Worm (Caenorhabditis elegans) whole organism, mixed stage, embryonic: ENCODE results near the gene Y44A6D.7.

Experiments used
- M03D4.4 ChIP-seq: sonication (generic microtip); optimal IDR thresholded peaks from 2 replicates; lab custom pipeline; 2017; ENCODE audit warnings: mild to moderate bottlenecking, missing genetic modification characterization, missing compliant biosample characterization
- bed-3 ChIP-seq: fragments of 200-800 bp; sonication (Bioruptor generic); optimal IDR thresholded peaks from 3 replicates; lab custom pipeline; 2018; ENCODE audit warnings: mild to moderate bottlenecking, missing genetic modification characterization, moderate library complexity, missing compliant biosample characterization
- blmp-1 ChIP-seq: fragments of 150-350 bp; optimal IDR thresholded peaks from 2 replicates; lab custom pipeline; 2014; ENCODE audit warnings: missing biosample characterization, missing genetic modification characterization
- ceh-39 ChIP-seq: fragments of 150-350 bp; optimal IDR thresholded peaks from 2 replicates; lab custom pipeline; 2014; ENCODE audit warnings: missing biosample characterization, missing genetic modification characterization
- ceh-83 ChIP-seq: fragments of 200-800 bp; sonication (Bioruptor generic); optimal IDR thresholded peaks from 2 replicates; lab custom pipeline; 2018; ENCODE audit warnings: mild to moderate bottlenecking, missing genetic modification characterization, missing compliant biosample characterization
- ces-1 ChIP-seq: fragments of 150-350 bp; optimal IDR thresholded peaks from 2 replicates; lab custom pipeline; 2014; ENCODE audit warnings: missing biosample characterization, missing genetic modification reagents, missing genetic modification characterization
- cnd-1 ChIP-seq: fragments of 200-800 bp; sonication (Bioruptor generic); optimal IDR thresholded peaks from 2 replicates; lab custom pipeline; 2018; ENCODE audit warnings: mild to moderate bottlenecking, missing genetic modification characterization, missing compliant biosample characterization
- drap-1 ChIP-seq: fragments of 200-800 bp; sonication (Bioruptor generic); optimal IDR thresholded peaks from 3 replicates; lab custom pipeline; 2018; ENCODE audit warnings: mild to moderate bottlenecking, missing genetic modification characterization, missing compliant biosample characterization
- elt-1 ChIP-seq: sonication (generic microtip); optimal IDR thresholded peaks from 2 replicates; lab custom pipeline; 2017; ENCODE audit warnings: missing genetic modification characterization, mild to moderate bottlenecking, missing compliant biosample characterization, antibody characterized with exemption, moderate library complexity, borderline replicate concordance; ENCODE audit not compliant: insufficient read depth
- elt-3 ChIP-seq: fragments of 150-350 bp; optimal IDR thresholded peaks from 2 replicates; lab custom pipeline; 2014; ENCODE audit warnings: missing biosample characterization, missing genetic modification characterization
- flh-1 ChIP-seq: fragments of 200-800 bp; sonication (Bioruptor generic); optimal IDR thresholded peaks from 2 replicates; lab custom pipeline; 2018; ENCODE audit warnings: mild to moderate bottlenecking, missing genetic modification characterization, moderate library complexity, missing compliant biosample characterization
- ham-2 ChIP-seq: fragments of 200-800 bp; sonication (Bioruptor generic); optimal IDR thresholded peaks from 2 replicates; lab custom pipeline; 2018; ENCODE audit warnings: mild to moderate bottlenecking, missing genetic modification characterization, missing compliant biosample characterization
- hlh-1 ChIP-seq: fragments of 150-350 bp; optimal IDR thresholded peaks from 2 replicates; lab custom pipeline; 2014; ENCODE audit warnings: missing biosample characterization, missing genetic modification reagents, missing genetic modification characterization
- lin-13 ChIP-seq: fragments of 150-350 bp; optimal IDR thresholded peaks from 2 replicates; lab custom pipeline; 2014; ENCODE audit warnings: missing biosample characterization, missing genetic modification characterization
- lin-32 ChIP-seq: fragments of 200-800 bp; sonication (Bioruptor generic); optimal IDR thresholded peaks from 2 replicates; lab custom pipeline; 2018; ENCODE audit warnings: mild to moderate bottlenecking, missing genetic modification characterization, missing compliant biosample characterization
- lsy-2 ChIP-seq: fragments of 150-350 bp; optimal IDR thresholded peaks from 2 replicates; lab custom pipeline; 2014; ENCODE audit warnings: missing biosample characterization, missing genetic modification characterization
- mab-5 ChIP-seq: fragments of 150-350 bp; optimal IDR thresholded peaks from 2 replicates; lab custom pipeline; 2014; ENCODE audit warnings: missing biosample characterization, missing genetic modification characterization
- mep-1 ChIP-seq: fragments of 150-350 bp; optimal IDR thresholded peaks from 2 replicates; lab custom pipeline; 2017; ENCODE audit warnings: missing biosample characterization, missing genetic modification reagents, missing genetic modification characterization, inconsistent platforms
- nhr-12 ChIP-seq: fragments of 150-350 bp; optimal IDR thresholded peaks from 2 replicates; lab custom pipeline; 2014; ENCODE audit warnings: missing biosample characterization, missing genetic modification characterization
- nhr-237 ChIP-seq: fragments of 150-350 bp; optimal IDR thresholded peaks from 2 replicates; lab custom pipeline; 2014; ENCODE audit warnings: missing biosample characterization, missing genetic modification characterization
- nhr-28 ChIP-seq: fragments of 150-350 bp; optimal IDR thresholded peaks from 2 replicates; lab custom pipeline; 2014; ENCODE audit warnings: missing biosample characterization, missing genetic modification characterization
- pha-4 ChIP-seq: fragments of 150-350 bp; optimal IDR thresholded peaks from 2 replicates; lab custom pipeline; 2018; ENCODE audit warnings: missing biosample characterization, missing genetic modification reagents, missing genetic modification characterization
- sem-2 ChIP-seq: fragments of 200-800 bp; sonication (Bioruptor generic); optimal IDR thresholded peaks from 2 replicates; lab custom pipeline; 2018; ENCODE audit warnings: mild to moderate bottlenecking, missing genetic modification characterization, missing compliant biosample characterization
- snpc-4 ChIP-seq: fragments of 150-350 bp; optimal IDR thresholded peaks from 2 replicates; lab custom pipeline; 2014; ENCODE audit warnings: missing biosample characterization, missing genetic modification characterization
- sptf-1 ChIP-seq: sonication (generic microtip); optimal IDR thresholded peaks from 2 replicates; lab custom pipeline; 2017; ENCODE audit warnings: mild to moderate bottlenecking, missing genetic modification characterization, moderate library complexity, missing compliant biosample characterization
- tbx-8 ChIP-seq: fragments of 200-800 bp; sonication (Bioruptor generic); optimal IDR thresholded peaks from 2 replicates; lab custom pipeline; 2018; ENCODE audit warnings: mild to moderate bottlenecking, missing genetic modification characterization, moderate library complexity, missing compliant biosample characterization
- unc-120 ChIP-seq: sonication (generic microtip); optimal IDR thresholded peaks from 2 replicates; lab custom pipeline; 2017; ENCODE audit warnings: missing genetic modification characterization, missing compliant biosample characterization; ENCODE audit not compliant: poor library complexity, severe bottlenecking
- unc-39 ChIP-seq: fragments of 150-350 bp; optimal IDR thresholded peaks from 2 replicates; lab custom pipeline; 2014; ENCODE audit warnings: missing biosample characterization, missing genetic modification characterization
- zip-8 ChIP-seq: fragments of 150-350 bp; optimal IDR thresholded peaks from 2 replicates; lab custom pipeline; 2014; ENCODE audit warnings: missing biosample characterization, missing genetic modification characterization
- ztf-11 ChIP-seq: fragments of 150-350 bp; optimal IDR thresholded peaks from 2 replicates; lab custom pipeline; 2014; ENCODE audit warnings: missing biosample characterization, missing genetic modification characterization

The Y44A6D.7 gene

DNA sequence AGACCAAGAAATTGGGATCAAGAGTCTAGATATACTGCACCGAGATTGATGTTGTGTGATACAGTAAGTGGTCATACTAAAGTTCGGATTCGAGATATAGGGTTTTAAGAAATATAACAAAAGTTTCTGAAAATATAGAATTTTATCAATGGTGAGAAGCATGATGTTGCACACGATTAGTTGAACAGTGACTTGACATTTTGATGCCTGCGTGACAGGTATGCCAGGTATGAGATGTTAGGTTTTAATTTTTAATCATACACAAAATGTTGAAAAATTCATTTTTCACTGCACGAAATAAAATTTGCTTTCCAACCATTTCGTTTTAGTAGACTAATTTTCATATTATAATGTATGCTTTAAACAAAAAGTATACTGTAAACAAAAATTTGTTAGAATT lies 15.9 kb downstream of the Y44A6D.7 start:
- no peak for TF ChIP-seq sem-2 (GFP tag; lab: Kevin White, UChicago)
- TF ChIP-seq ceh-39, result no peak
- TF ChIP-seq pha-4 (tag; lab: Kevin White, UChicago), result no peak
- no peak for TF ChIP-seq M03D4.4
- no peak for TF ChIP-seq nhr-28 (tag; lab: Kevin White, UChicago)
- TF ChIP-seq sptf-1 (tag; lab: Kevin White, UChicago), result no peak

DNA sequence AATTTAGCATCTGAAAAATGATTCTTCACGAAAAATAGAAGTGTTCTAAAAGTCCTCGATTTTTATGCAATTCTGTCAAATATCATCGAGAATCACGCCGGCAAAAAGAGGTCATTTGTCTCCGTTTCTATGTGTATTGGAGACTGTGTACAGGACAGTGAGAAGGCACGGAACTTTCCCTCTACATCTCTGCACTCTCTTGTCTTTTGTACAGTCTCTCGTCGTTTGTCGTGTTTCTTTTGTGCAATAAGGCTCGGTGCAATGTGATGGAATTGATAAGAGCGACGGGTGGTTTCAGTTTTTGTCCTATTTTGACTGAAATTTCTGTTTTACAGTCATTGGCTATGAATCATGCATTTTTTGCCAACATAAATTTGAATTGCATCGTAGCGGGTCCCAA lies 17.3 kb downstream of the Y44A6D.7 start:
- TF ChIP-seq unc-120 (tag; lab: Kevin White, UChicago) (no peak), pha-4 (tag; lab: Kevin White, UChicago) (peak; percentile 45)

DNA sequence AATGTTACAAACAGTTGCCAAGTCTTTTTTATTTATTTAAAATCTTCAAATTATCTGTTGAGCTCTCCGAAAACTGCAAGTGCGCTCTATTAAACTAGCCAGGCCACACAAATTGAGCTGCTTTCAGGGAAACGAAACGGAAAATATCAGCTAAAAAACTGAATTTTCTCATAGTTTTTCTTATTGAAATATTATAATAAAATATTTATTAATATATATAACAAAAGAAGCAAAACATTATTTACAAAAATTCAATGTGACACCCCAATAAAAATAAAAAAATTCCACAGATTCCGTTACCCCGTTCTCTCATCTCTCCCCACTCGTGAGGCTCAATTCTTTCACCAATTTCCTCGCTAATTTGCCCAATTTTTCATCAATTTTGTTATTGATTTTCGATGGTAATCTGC lies 18.0 kb downstream of the Y44A6D.7 start:
- TF ChIP-seq ces-1 (peak; percentile 90), bed-3 (GFP tag; lab: Kevin White, UChicago) (peak; percentile 15), lsy-2 (tag; lab: Kevin White, UChicago) (no peak), lin-13 (peak; percentile 7), snpc-4 (tag; lab: Kevin White, UChicago) (no peak), sptf-1 (tag; lab: Kevin White, UChicago) (peak; percentile 63), mep-1 (tag; lab: Kevin White, UChicago) (peak; percentile 52), elt-1 (tag; lab: Kevin White, UChicago) (no peak), ham-2 (GFP tag; lab: Kevin White, UChicago) (no peak), lin-32 (GFP tag; lab: Kevin White, UChicago) (no peak), cnd-1 (tag; lab: Kevin White, UChicago) (no peak), blmp-1 (no peak)

DNA sequence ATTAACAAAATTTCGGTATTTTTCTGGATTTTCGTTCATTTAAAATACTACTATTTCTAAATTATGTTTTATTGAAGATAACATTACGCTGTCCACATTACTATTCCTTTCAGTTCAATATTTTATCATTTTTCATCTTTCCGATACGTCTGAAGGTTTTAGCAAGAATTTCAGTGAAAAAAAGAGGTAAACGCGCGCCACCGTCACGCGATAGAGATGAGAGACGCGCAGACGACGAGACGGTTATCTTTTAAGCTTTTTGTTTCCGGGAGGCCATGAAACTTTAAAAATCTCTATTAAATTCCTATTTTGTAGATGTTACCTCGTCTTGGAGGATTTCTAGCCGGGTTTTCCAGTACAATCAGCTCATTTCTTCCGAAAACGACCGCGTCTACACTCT lies 23.2 kb downstream of the Y44A6D.7 start, which contains the start of gene mrps-12:
TSS of gene mrps-12 (plus strand) at position 316 of the 400 bp plus-strand sequence.
- TF ChIP-seq nhr-237 (tag; lab: Kevin White, UChicago) (no peak), ces-1 (peak; percentile 10), lsy-2 (tag; lab: Kevin White, UChicago) (no peak), blmp-1 (no peak), ceh-83 (peak; percentile 41), mab-5 (tag; lab: Kevin White, UChicago) (no peak), flh-1 (GFP tag; lab: Kevin White, UChicago) (no peak), elt-1 (tag; lab: Kevin White, UChicago) (no peak), mep-1 (tag; lab: Kevin White, UChicago) (no peak), zip-8 (tag; lab: Kevin White, UChicago) (no peak), bed-3 (GFP tag; lab: Kevin White, UChicago) (no peak), elt-3 (tag; lab: Kevin White, UChicago) (no peak), ztf-11 (tag; lab: Kevin White, UChicago) (no peak), pha-4 (tag; lab: Kevin White, UChicago) (no peak), unc-120 (tag; lab: Kevin White, UChicago) (no peak)

DNA sequence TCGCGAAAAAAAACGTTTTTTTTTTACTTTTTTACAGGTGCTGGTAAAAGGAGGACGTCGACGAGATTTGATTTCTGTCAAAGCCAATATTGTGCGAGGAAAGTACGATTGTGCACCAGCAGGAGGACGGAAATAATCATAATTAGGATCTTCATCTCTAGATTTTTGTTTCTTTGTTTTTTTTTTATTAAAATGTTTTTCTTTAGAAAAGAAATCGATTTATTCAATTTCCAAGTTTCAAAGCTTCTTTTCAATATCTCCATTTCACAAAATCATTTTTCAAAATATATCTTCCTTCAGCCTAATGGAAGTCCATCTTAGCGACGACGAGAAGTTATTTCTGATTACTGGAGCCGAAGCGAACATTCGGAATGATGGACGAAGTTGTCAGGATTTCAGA lies 24.0 kb downstream of the Y44A6D.7 start, which contains the start of gene exos-7:
TSS of gene exos-7 (plus strand) at position 301 of the 400 bp plus-strand sequence.
- no peak for TF ChIP-seq mep-1 (tag; lab: Kevin White, UChicago)
- TF ChIP-seq unc-39 (tag; lab: Kevin White, UChicago), result no peak
- TF ChIP-seq drap-1, result no peak
- no peak for TF ChIP-seq nhr-12
- TF ChIP-seq elt-3 (tag; lab: Kevin White, UChicago), result no peak
- no peak for TF ChIP-seq ceh-39
- TF ChIP-seq blmp-1, result no peak
- no peak for TF ChIP-seq ces-1
- TF ChIP-seq lsy-2 (tag; lab: Kevin White, UChicago), result no peak
- TF ChIP-seq ham-2 (GFP tag; lab: Kevin White, UChicago), result no peak
- TF ChIP-seq hlh-1 (tag; lab: Kevin White, UChicago), result no peak
- TF ChIP-seq ztf-11 (tag; lab: Kevin White, UChicago), result no peak
- TF ChIP-seq unc-120 (tag; lab: Kevin White, UChicago), result no peak
- TF ChIP-seq sem-2 (GFP tag; lab: Kevin White, UChicago), result no peak
- no peak for TF ChIP-seq sptf-1 (tag; lab: Kevin White, UChicago)
- TF ChIP-seq lin-32 (GFP tag; lab: Kevin White, UChicago), result no peak
- no peak for TF ChIP-seq bed-3 (GFP tag; lab: Kevin White, UChicago)
- TF ChIP-seq cnd-1 (tag; lab: Kevin White, UChicago), result no peak
- TF ChIP-seq tbx-8 (GFP tag; lab: Kevin White, UChicago), result no peak
- no peak for TF ChIP-seq zip-8 (tag; lab: Kevin White, UChicago)
